Worm (Caenorhabditis elegans) whole organism, L2 larva: ENCODE results near the gene C10E2.2.

ENCODE experiments used
- F13H6.1 ChIP-seq: sonication (generic microtip); optimal IDR thresholded peaks from 2 replicates; lab custom pipeline; 2016; ENCODE audit warnings: missing genetic modification characterization, missing compliant biosample characterization
- R02D3.7 ChIP-seq: fragments of 150-350 bp; optimal IDR thresholded peaks from 2 replicates; lab custom pipeline; 2014; ENCODE audit warnings: missing biosample characterization, missing genetic modification characterization
- ama-1 ChIP-seq: fragments of 150-350 bp; optimal IDR thresholded peaks from 2 replicates; lab custom pipeline; 2018; ENCODE audit warnings: inconsistent platforms
- mdl-1 ChIP-seq, 2 experiments: fragments of 150-350 bp in 1 of 2; sonication (generic microtip) in 1 of 2; optimal IDR thresholded peaks; 2 replicates each; lab custom pipeline; 2017; ENCODE audit warnings: missing biosample characterization in 2 of 2, missing genetic modification characterization in 2 of 2
- zag-1 ChIP-seq: fragments of 150-350 bp; optimal IDR thresholded peaks from 2 replicates; lab custom pipeline; 2014; ENCODE audit warnings: missing biosample characterization, missing genetic modification characterization

- TF ChIP-seq zag-1 (tag; lab: Kevin White, UChicago) (no peak), mdl-1 (tag; optimal IDR thresholded peaks at IDR 0.05; lab: Kevin White, UChicago) (no peak), F13H6.1 (no peak), R02D3.7 (tag; lab: Kevin White, UChicago) (no peak), ama-1 (lab: Kevin White, UChicago) (no peak)
These were observed 25.9 kb downstream of the C10E2.2 start for ce11 chrX:16770919-16771318.
